Worm (Caenorhabditis elegans) whole organism, L1 larva: ENCODE data around the gene acp-5.
A peak's percentile ranks its signal among the peaks of the same experiment; 100 is the strongest.

Experiments
- ceh-82 ChIP-seq, 3 experiments: fragments of 150-350 bp in 1 of 3; sonication (generic microtip) in 2 of 3; optimal IDR thresholded peaks; 2 replicates each; lab custom pipeline; 2014 to 2017; ENCODE audit warnings: missing biosample characterization in 3 of 3, missing genetic modification characterization in 3 of 3
- elt-2 ChIP-seq: sonication (generic microtip); optimal IDR thresholded peaks from 2 replicates; lab custom pipeline; 2016; ENCODE audit warnings: missing genetic modification characterization, mild to moderate bottlenecking, inconsistent platforms, missing compliant biosample characterization, missing genetic modification reagents
- fkh-10 ChIP-seq: sonication (generic microtip); optimal IDR thresholded peaks from 2 replicates; lab custom pipeline; 2017; ENCODE audit warnings: missing biosample characterization, missing genetic modification reagents, missing genetic modification characterization
- fos-1 ChIP-seq: fragments of 150-350 bp; optimal IDR thresholded peaks from 2 replicates; lab custom pipeline; 2014; ENCODE audit warnings: missing biosample characterization, missing genetic modification characterization
- lin-13 ChIP-seq: fragments of 150-350 bp; optimal IDR thresholded peaks from 2 replicates; lab custom pipeline; 2014; ENCODE audit warnings: missing biosample characterization, missing genetic modification reagents, missing genetic modification characterization
- lin-39 ChIP-seq: fragments of 150-350 bp; optimal IDR thresholded peaks from 2 replicates; lab custom pipeline; 2014; ENCODE audit warnings: missing biosample characterization, missing genetic modification reagents, missing genetic modification characterization
- nhr-12 ChIP-seq: sonication (generic microtip); optimal IDR thresholded peaks from 2 replicates; lab custom pipeline; 2017; ENCODE audit warnings: missing biosample characterization, missing genetic modification characterization
- pax-3 ChIP-seq: fragments of 200-800 bp; sonication (Bioruptor generic); optimal IDR thresholded peaks from 2 replicates; lab custom pipeline; 2018; ENCODE audit warnings: mild to moderate bottlenecking, missing genetic modification characterization, moderate library complexity, missing compliant biosample characterization
- rnt-1 ChIP-seq: sonication (generic microtip); optimal IDR thresholded peaks from 2 replicates; lab custom pipeline; 2016; ENCODE audit warnings: mild to moderate bottlenecking, missing genetic modification characterization, moderate library complexity, missing compliant biosample characterization
- skn-1 ChIP-seq: fragments of 150-350 bp; optimal IDR thresholded peaks from 2 replicates; lab custom pipeline; 2014; ENCODE audit warnings: missing biosample characterization, missing genetic modification characterization
- snpc-4 ChIP-seq: fragments of 150-350 bp; optimal IDR thresholded peaks from 2 replicates; lab custom pipeline; 2014; ENCODE audit warnings: missing biosample characterization, missing genetic modification characterization
- tbx-2 ChIP-seq: sonication (generic microtip); optimal IDR thresholded peaks from 2 replicates; lab custom pipeline; 2016; ENCODE audit warnings: missing genetic modification characterization, missing compliant biosample characterization
- tlp-1 ChIP-seq: fragments of 150-350 bp; optimal IDR thresholded peaks from 2 replicates; lab custom pipeline; 2014; ENCODE audit warnings: missing biosample characterization, missing genetic modification characterization

- TF ChIP-seq tbx-2 (no peak), lin-13 (GFP tag; lab: Kevin White, UChicago) (no peak), nhr-12 (tag; lab: Kevin White, UChicago) (no peak), rnt-1 (tag; lab: Kevin White, UChicago) (no peak), elt-2 (tag; lab: Kevin White, UChicago) (no peak), snpc-4 (no peak), ceh-82 (tag; optimal IDR thresholded peaks at IDR 0.05; lab: Kevin White, UChicago) (peak in 1 of 3 experiments; percentile 13), tlp-1 (tag; lab: Kevin White, UChicago) (no peak), fkh-10 (GFP tag; lab: Kevin White, UChicago) (no peak), lin-39 (tag; lab: Kevin White, UChicago) (no peak), skn-1 (tag; lab: Kevin White, UChicago) (no peak), pax-3 (tag; lab: Kevin White, UChicago) (no peak), fos-1 (tag; lab: Kevin White, UChicago) (no peak)
Measured at ce11 chrX:5816346-5816745, 12.9 kb upstream of the acp-5 start.
